Fruit fly (Drosophila melanogaster) whole organism, embryonic: ENCODE measurements around the gene CG1738.

Experiments used
- Atf-2 ChIP-seq: fragments of 200-800 bp; sonication (Bioruptor generic); optimal IDR thresholded peaks from 2 replicates; lab custom pipeline; 2016; ENCODE audit warnings: missing biosample characterization, missing genetic modification characterization
- Awh ChIP-seq: fragments of 200-800 bp; sonication (Bioruptor generic); IDR thresholded peaks from 2 replicates; pipeline ENCODE4, ENCODE4 v1.3.6; 2022; ENCODE audit warnings: missing biosample characterization, missing genetic modification characterization
- Bdp1 ChIP-seq: fragments of 200-800 bp; sonication (Bioruptor generic); optimal IDR thresholded peaks from 3 replicates; lab custom pipeline; 2016; ENCODE audit warnings: missing biosample characterization, missing genetic modification characterization
- Blimp-1 ChIP-seq: fragments of 200-800 bp; sonication (Bioruptor generic); optimal IDR thresholded peaks from 3 replicates; lab custom pipeline; 2018; ENCODE audit warnings: missing biosample characterization, missing genetic modification characterization, mild to moderate bottlenecking, moderate library complexity, missing genetic modification reagents
- CG10274 ChIP-seq: fragments of 200-800 bp; sonication (Bioruptor generic); optimal IDR thresholded peaks from 3 replicates; lab custom pipeline; 2017; ENCODE audit warnings: missing biosample characterization, mild to moderate bottlenecking, missing genetic modification characterization
- CG10366 ChIP-seq: fragments of 200-800 bp; sonication (Bioruptor generic); IDR thresholded peaks from 2 replicates; pipeline ENCODE4 v1.3.6; 2022; ENCODE audit warnings: missing biosample characterization, missing genetic modification characterization
- CG10565 ChIP-seq: fragments of 200-800 bp; sonication (Bioruptor generic); optimal IDR thresholded peaks from 3 replicates; lab custom pipeline; 2016; ENCODE audit warnings: missing biosample characterization, mild to moderate bottlenecking, missing genetic modification characterization
- CG11504 ChIP-seq: fragments of 200-800 bp; sonication (Bioruptor generic); optimal IDR thresholded peaks from 3 replicates; lab custom pipeline; 2019; ENCODE audit warnings: missing biosample characterization, mild to moderate bottlenecking, missing genetic modification characterization, moderate library complexity
- CG11723 ChIP-seq: fragments of 200-800 bp; sonication (Bioruptor generic); optimal IDR thresholded peaks from 2 replicates; lab custom pipeline; 2017; ENCODE audit warnings: missing biosample characterization, mild to moderate bottlenecking, missing genetic modification characterization
- CG13287 ChIP-seq: fragments of 200-800 bp; sonication (Bioruptor generic); IDR thresholded peaks from 2 replicates; pipeline ENCODE4 v1.3.6; 2022; ENCODE audit warnings: missing biosample characterization, missing genetic modification characterization; ENCODE audit not compliant: partially characterized antibody
- CG14014 ChIP-seq: fragments of 200-800 bp; sonication (Bioruptor generic); IDR thresholded peaks from 2 replicates; pipeline ENCODE4 v1.3.6; 2022; ENCODE audit warnings: missing biosample characterization, missing genetic modification characterization
- CG15073 ChIP-seq: fragments of 200-800 bp; sonication (Bioruptor generic); optimal IDR thresholded peaks from 2 replicates; lab custom pipeline; 2016; ENCODE audit warnings: missing biosample characterization, missing genetic modification characterization
- CG16815 ChIP-seq: fragments of 200-800 bp; sonication (Bioruptor generic); optimal IDR thresholded peaks from 3 replicates; lab custom pipeline; 2017; ENCODE audit warnings: missing biosample characterization, mild to moderate bottlenecking, missing genetic modification characterization
- CG17328 ChIP-seq: fragments of 200-800 bp; sonication (Bioruptor generic); IDR thresholded peaks from 2 replicates; pipeline ENCODE4 v1.3.6; 2022; ENCODE audit warnings: missing biosample characterization, missing genetic modification characterization
- CG17361 ChIP-seq: fragments of 200-800 bp; sonication (Bioruptor generic); IDR thresholded peaks from 3 replicates; pipeline ENCODE4 v1.3.6; 2022; ENCODE audit warnings: missing biosample characterization, missing genetic modification characterization
- CG18619 ChIP-seq: fragments of 200-800 bp; sonication (Bioruptor generic); optimal IDR thresholded peaks from 3 replicates; lab custom pipeline; 2017; ENCODE audit warnings: missing biosample characterization, mild to moderate bottlenecking, missing genetic modification characterization
- CG33557 ChIP-seq: fragments of 200-800 bp; sonication (Bioruptor generic); optimal IDR thresholded peaks from 2 replicates; lab custom pipeline; 2019; ENCODE audit warnings: missing biosample characterization, mild to moderate bottlenecking, missing genetic modification characterization, moderate library complexity
- CG4707 ChIP-seq: fragments of 200-800 bp; sonication (Bioruptor generic); optimal IDR thresholded peaks from 2 replicates; lab custom pipeline; 2018; ENCODE audit warnings: missing biosample characterization, mild to moderate bottlenecking, missing genetic modification characterization, moderate library complexity
- CG5245 ChIP-seq: fragments of 200-800 bp; sonication (Bioruptor generic); optimal IDR thresholded peaks from 3 replicates; lab custom pipeline; 2016; ENCODE audit warnings: missing biosample characterization, missing genetic modification characterization
- CG5953 ChIP-seq: fragments of 200-800 bp; sonication (Bioruptor generic); IDR thresholded peaks from 2 replicates; pipeline ENCODE4 v1.3.6; 2022; ENCODE audit warnings: missing biosample characterization, missing genetic modification characterization
- CG6654 ChIP-seq: fragments of 200-800 bp; sonication (Bioruptor generic); optimal IDR thresholded peaks from 2 replicates; lab custom pipeline; 2017; ENCODE audit warnings: missing biosample characterization, mild to moderate bottlenecking, missing genetic modification characterization
- CG6791 ChIP-seq: fragments of 200-800 bp; sonication (Bioruptor generic); IDR thresholded peaks from 3 replicates; pipeline ENCODE4 v1.3.6; 2022; ENCODE audit warnings: missing biosample characterization, missing genetic modification characterization; ENCODE audit not compliant: partially characterized antibody
- CG6813 ChIP-seq: fragments of 200-800 bp; sonication (Bioruptor generic); optimal IDR thresholded peaks from 2 replicates; lab custom pipeline; 2017; ENCODE audit warnings: missing biosample characterization, missing genetic modification characterization, mild to moderate bottlenecking, moderate library complexity, missing genetic modification reagents
- D ChIP-seq, 2 experiments: fragments of 200-800 bp in 1 of 2; fragments of >200 bp in 1 of 2; sonication (Bioruptor generic) in 1 of 2; optimal IDR thresholded peaks; 2 replicates in 1 of 2; 3 replicates in 1 of 2; lab custom pipeline; 2017; ENCODE audit warnings: mild to moderate bottlenecking in 1 of 2, missing biosample characterization in 1 of 2, missing genetic modification characterization in 1 of 2, missing genetic modification reagents in 1 of 2
- Dll ChIP-seq: fragments of 200-800 bp; sonication (Bioruptor generic); IDR thresholded peaks from 4 replicates; pipeline ENCODE4 v1.3.6; 2022; ENCODE audit warnings: missing biosample characterization, missing genetic modification characterization; ENCODE audit not compliant: partially characterized antibody
- Dref ChIP-seq: fragments of 200-800 bp; sonication (Bioruptor generic); IDR thresholded peaks from 2 replicates; pipeline ENCODE4 v1.3.6; 2022; ENCODE audit warnings: missing biosample characterization, missing genetic modification characterization
- Gsc ChIP-seq: fragments of 200-800 bp; sonication (Bioruptor generic); IDR thresholded peaks from 2 replicates; pipeline ENCODE4 v1.3.6; 2022; ENCODE audit warnings: missing biosample characterization, missing genetic modification characterization
- HLH3B ChIP-seq: fragments of 200-800 bp; sonication (Bioruptor generic); IDR thresholded peaks from 2 replicates; pipeline ENCODE4 v1.3.6; 2022; ENCODE audit warnings: missing biosample characterization, missing genetic modification characterization
- HLH4C ChIP-seq: fragments of 200-800 bp; sonication (Bioruptor generic); IDR thresholded peaks from 3 replicates; pipeline ENCODE4 v1.3.6; 2022; ENCODE audit warnings: missing biosample characterization, missing genetic modification characterization; ENCODE audit not compliant: partially characterized antibody
- Hsf ChIP-seq: fragments of 200-800 bp; sonication (Bioruptor generic); optimal IDR thresholded peaks from 3 replicates; lab custom pipeline; 2016; ENCODE audit warnings: missing biosample characterization, missing genetic modification characterization
- Kr ChIP-seq: fragments of 200-800 bp; sonication (Bioruptor generic); optimal IDR thresholded peaks from 2 replicates; lab custom pipeline; 2017; ENCODE audit warnings: missing biosample characterization, mild to moderate bottlenecking, missing genetic modification characterization
- Med ChIP-seq: fragments of 200-800 bp; sonication (Bioruptor generic); peaks from one replicate; lab custom pipeline; 2016; ENCODE audit warnings: missing biosample characterization, missing genetic modification characterization, mild to moderate bottlenecking, inconsistent platforms, moderate library complexity
- NC2α ChIP-seq: fragments of 200-800 bp; sonication (Bioruptor generic); optimal IDR thresholded peaks from 2 replicates; lab custom pipeline; 2016; ENCODE audit warnings: missing biosample characterization, missing genetic modification characterization
- Optix ChIP-seq: fragments of 200-800 bp; sonication (Bioruptor generic); IDR thresholded peaks from 3 replicates; pipeline ENCODE4 v1.3.6; 2022; ENCODE audit warnings: missing biosample characterization, missing genetic modification characterization
- Scr ChIP-seq: fragments of 200-800 bp; sonication (Bioruptor generic); IDR thresholded peaks from 2 replicates; pipeline ENCODE4 v1.3.6; 2022; ENCODE audit warnings: missing biosample characterization, missing genetic modification characterization; ENCODE audit not compliant: partially characterized antibody
- Six4 ChIP-seq: fragments of 200-800 bp; sonication (Bioruptor generic); optimal IDR thresholded peaks from 2 replicates; lab custom pipeline; 2016; ENCODE audit warnings: missing biosample characterization, missing genetic modification characterization
- Vsx1 ChIP-seq: fragments of 200-800 bp; sonication (Bioruptor generic); optimal IDR thresholded peaks from 2 replicates; lab custom pipeline; 2017; ENCODE audit warnings: missing biosample characterization, mild to moderate bottlenecking, missing genetic modification characterization, missing genetic modification reagents
- Xrp1 ChIP-seq: fragments of 200-800 bp; sonication (Bioruptor generic); IDR thresholded peaks from 2 replicates; pipeline ENCODE4 v1.3.6; 2022; ENCODE audit warnings: missing biosample characterization, missing genetic modification characterization
- exex ChIP-seq: fragments of 200-800 bp; sonication (Bioruptor generic); optimal IDR thresholded peaks from 4 replicates; lab custom pipeline; 2018; ENCODE audit warnings: missing biosample characterization, mild to moderate bottlenecking, missing genetic modification characterization, moderate library complexity
- fd102C ChIP-seq: fragments of 200-800 bp; sonication (Bioruptor generic); optimal IDR thresholded peaks from 2 replicates; lab custom pipeline; 2018; ENCODE audit warnings: missing biosample characterization, mild to moderate bottlenecking, missing genetic modification characterization, moderate library complexity
- ftz-f1 ChIP-seq: fragments of 200-800 bp; sonication (Bioruptor generic); optimal IDR thresholded peaks from 2 replicates; lab custom pipeline; 2016; ENCODE audit warnings: missing biosample characterization, missing genetic modification characterization
- gt ChIP-seq: fragments of 200-800 bp; sonication (Bioruptor generic); IDR thresholded peaks from 2 replicates; pipeline ENCODE4 v1.3.6; 2022; ENCODE audit warnings: missing biosample characterization, missing genetic modification characterization
- h ChIP-seq: fragments of >200 bp; optimal IDR thresholded peaks from 2 replicates; lab custom pipeline; 2017
- insv ChIP-seq, 2 experiments: fragments of 200-800 bp; sonication (Bioruptor generic); optimal IDR thresholded peaks; 3 replicates each; lab custom pipeline; 2016 to 2018; ENCODE audit warnings: missing biosample characterization in 2 of 2, missing genetic modification characterization in 2 of 2
- ken ChIP-seq: fragments of 200-800 bp; sonication (Bioruptor generic); IDR thresholded peaks from 3 replicates; pipeline ENCODE4 v1.3.6; 2022; ENCODE audit warnings: missing biosample characterization, missing genetic modification characterization
- pum ChIP-seq: fragments of 200-800 bp; sonication (Bioruptor generic); optimal IDR thresholded peaks from 2 replicates; lab custom pipeline; 2016; ENCODE audit warnings: missing biosample characterization, missing genetic modification characterization
- scrt ChIP-seq: fragments of 200-800 bp; sonication (Bioruptor generic); optimal IDR thresholded peaks from 2 replicates; lab custom pipeline; 2018; ENCODE audit warnings: missing biosample characterization, mild to moderate bottlenecking, missing genetic modification characterization, moderate library complexity
- sima ChIP-seq: fragments of 200-800 bp; sonication (Bioruptor generic); optimal IDR thresholded peaks from 2 replicates; lab custom pipeline; 2016; ENCODE audit warnings: missing biosample characterization, missing genetic modification characterization
- ssp ChIP-seq: fragments of 200-800 bp; sonication (Bioruptor generic); IDR thresholded peaks from 2 replicates; pipeline ENCODE4 v1.3.6; 2022; ENCODE audit warnings: missing biosample characterization, missing genetic modification characterization
- zfh1 ChIP-seq: fragments of 200-800 bp; sonication (Bioruptor generic); IDR thresholded peaks from 3 replicates; pipeline ENCODE4 v1.3.6; 2022; ENCODE audit warnings: missing biosample characterization, missing genetic modification characterization

CG1738 gene

DNA sequence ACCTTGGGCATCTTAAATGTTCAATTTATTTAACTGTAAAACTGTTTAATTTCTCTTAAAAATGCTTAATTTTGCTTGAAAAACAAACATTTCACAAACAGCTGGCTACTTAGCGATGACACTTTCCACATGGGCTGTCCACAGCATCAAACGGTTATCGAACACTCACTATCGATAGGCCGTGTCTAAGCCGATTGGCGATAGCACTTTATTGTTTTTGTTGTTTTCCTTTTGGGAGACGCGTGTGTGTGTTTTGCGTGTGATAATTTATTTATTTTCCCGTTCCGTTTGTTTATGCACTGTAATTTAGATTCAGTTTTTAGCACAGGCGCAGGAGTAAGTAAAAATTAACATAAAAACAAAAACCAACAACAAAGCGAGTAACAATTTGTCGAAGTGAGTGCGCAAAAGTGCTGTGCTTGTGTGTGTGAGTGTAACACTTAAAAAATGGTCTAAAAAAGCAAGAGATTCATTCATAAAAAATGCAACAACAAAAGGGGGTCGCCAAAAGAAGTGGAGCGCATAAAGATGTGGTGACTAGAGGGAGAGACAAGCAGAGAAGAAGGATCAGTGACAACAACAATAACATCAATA, 23.6 kb upstream of the CG1738 start, which contains the start of gene Gapvd1 (continued):
- TF ChIP-seq Bdp1 (GFP tag; lab: Kevin White, UChicago) (no peak), Med (GFP tag; lab: Kevin White, UChicago) (peak; percentile 79), CG13287 (GFP tag; lab: Robert Waterston, UW) (peak; percentile 85), CG5953 (no peak), Scr (GFP tag; lab: Robert Waterston, UW) (peak; percentile 86), Dll (GFP tag; lab: Robert Waterston, UW) (peak; percentile 82), Awh (GFP tag; lab: Robert Waterston, UW) (no peak), CG10274 (no peak), CG11723 (GFP tag; lab: Kevin White, UChicago) (no peak), Hsf (no peak), Blimp-1 (GFP tag; lab: Kevin White, UChicago) (no peak), CG15073 (GFP tag; lab: Kevin White, UChicago) (no peak), CG6791 (GFP tag; lab: Robert Waterston, UW) (peak; percentile 92), Vsx1 (no peak), Gsc (GFP tag; lab: Robert Waterston, UW) (no peak), h (lab: Kevin White, UChicago) (no peak), CG10366 (GFP tag; lab: Robert Waterston, UW) (no peak), exex (no peak), sima (GFP tag; lab: Kevin White, UChicago) (no peak), CG18619 (GFP tag; lab: Kevin White, UChicago) (no peak), Optix (GFP tag; lab: Robert Waterston, UW) (no peak), Dref (GFP tag; lab: Robert Waterston, UW) (peak; percentile 94), CG14014 (GFP tag; lab: Robert Waterston, UW) (no peak), CG6813 (GFP tag; lab: Kevin White, UChicago) (no peak), CG33557 (GFP tag; lab: Kevin White, UChicago) (no peak), ftz-f1 (no peak), CG6654 (GFP tag; lab: Kevin White, UChicago) (no peak), D (optimal IDR thresholded peaks at IDR 0.05; lab: Kevin White, UChicago) (no peak), D (GFP tag; optimal IDR thresholded peaks at IDR 0.05; lab: Kevin White, UChicago) (no peak), CG17328 (GFP tag; lab: Robert Waterston, UW) (0 out of 2 replicates have a peak, but pooled peaks have one; percentile 14), CG16815 (GFP tag; lab: Kevin White, UChicago) (no peak), zfh1 (GFP tag; lab: Robert Waterston, UW) (peak; percentile 61; the same call in 2 of the 3 replicates), scrt (GFP tag; lab: Kevin White, UChicago) (no peak), ssp (GFP tag; lab: Robert Waterston, UW) (no peak), gt (no peak), insv (GFP tag; optimal IDR thresholded peaks at IDR 0.05; lab: Kevin White, UChicago) (peak in 1 of 2 experiments; percentile 56), CG4707 (GFP tag; lab: Kevin White, UChicago) (no peak), ken (GFP tag; lab: Robert Waterston, UW) (0 out of 3 replicates have a peak, but pooled peaks have one; percentile 18), CG11504 (tag; lab: Kevin White, UChicago) (no peak), CG17361 (GFP tag; lab: Robert Waterston, UW) (no peak), NC2α (GFP tag; lab: Kevin White, UChicago) (no peak), HLH4C (GFP tag; lab: Robert Waterston, UW) (peak; percentile 88), HLH3B (GFP tag; lab: Robert Waterston, UW) (no peak), CG5245 (no peak), Atf-2 (GFP tag; lab: Kevin White, UChicago) (no peak), fd102C (GFP tag; lab: Kevin White, UChicago) (no peak), pum (GFP tag; lab: Kevin White, UChicago) (no peak), CG10565 (GFP tag; lab: Kevin White, UChicago) (no peak), Kr (no peak), Six4 (GFP tag; lab: Kevin White, UChicago) (no peak), Xrp1 (GFP tag; lab: Robert Waterston, UW) (no peak)
